Worm (Caenorhabditis elegans) whole organism, mixed stage, embryonic: Measurements from ENCODE around the gene T22B3.3.

Source experiments
- M03D4.4 ChIP-seq: sonication (generic microtip); optimal IDR thresholded peaks from 2 replicates; lab custom pipeline; 2017; ENCODE audit warnings: mild to moderate bottlenecking, missing genetic modification characterization, missing compliant biosample characterization
- bed-3 ChIP-seq: fragments of 200-800 bp; sonication (Bioruptor generic); optimal IDR thresholded peaks from 3 replicates; lab custom pipeline; 2018; ENCODE audit warnings: mild to moderate bottlenecking, missing genetic modification characterization, moderate library complexity, missing compliant biosample characterization
- blmp-1 ChIP-seq: fragments of 150-350 bp; optimal IDR thresholded peaks from 2 replicates; lab custom pipeline; 2014; ENCODE audit warnings: missing biosample characterization, missing genetic modification characterization
- ceh-39 ChIP-seq: fragments of 150-350 bp; optimal IDR thresholded peaks from 2 replicates; lab custom pipeline; 2014; ENCODE audit warnings: missing biosample characterization, missing genetic modification characterization
- ceh-43 ChIP-seq: fragments of 200-800 bp; sonication (Bioruptor generic); optimal IDR thresholded peaks from 2 replicates; lab custom pipeline; 2018; ENCODE audit warnings: mild to moderate bottlenecking, missing genetic modification characterization, moderate library complexity, missing compliant biosample characterization
- ces-1 ChIP-seq: fragments of 150-350 bp; optimal IDR thresholded peaks from 2 replicates; lab custom pipeline; 2014; ENCODE audit warnings: missing biosample characterization, missing genetic modification reagents, missing genetic modification characterization
- cnd-1 ChIP-seq: fragments of 200-800 bp; sonication (Bioruptor generic); optimal IDR thresholded peaks from 2 replicates; lab custom pipeline; 2018; ENCODE audit warnings: mild to moderate bottlenecking, missing genetic modification characterization, missing compliant biosample characterization
- drap-1 ChIP-seq: fragments of 200-800 bp; sonication (Bioruptor generic); optimal IDR thresholded peaks from 3 replicates; lab custom pipeline; 2018; ENCODE audit warnings: mild to moderate bottlenecking, missing genetic modification characterization, missing compliant biosample characterization
- elt-3 ChIP-seq: fragments of 150-350 bp; optimal IDR thresholded peaks from 2 replicates; lab custom pipeline; 2014; ENCODE audit warnings: missing biosample characterization, missing genetic modification characterization
- flh-1 ChIP-seq: fragments of 200-800 bp; sonication (Bioruptor generic); optimal IDR thresholded peaks from 2 replicates; lab custom pipeline; 2018; ENCODE audit warnings: mild to moderate bottlenecking, missing genetic modification characterization, moderate library complexity, missing compliant biosample characterization
- ham-2 ChIP-seq: fragments of 200-800 bp; sonication (Bioruptor generic); optimal IDR thresholded peaks from 2 replicates; lab custom pipeline; 2018; ENCODE audit warnings: mild to moderate bottlenecking, missing genetic modification characterization, missing compliant biosample characterization
- hlh-1 ChIP-seq: fragments of 150-350 bp; optimal IDR thresholded peaks from 2 replicates; lab custom pipeline; 2014; ENCODE audit warnings: missing biosample characterization, missing genetic modification reagents, missing genetic modification characterization
- lin-13 ChIP-seq: fragments of 150-350 bp; optimal IDR thresholded peaks from 2 replicates; lab custom pipeline; 2014; ENCODE audit warnings: missing biosample characterization, missing genetic modification characterization
- lin-32 ChIP-seq: fragments of 200-800 bp; sonication (Bioruptor generic); optimal IDR thresholded peaks from 2 replicates; lab custom pipeline; 2018; ENCODE audit warnings: mild to moderate bottlenecking, missing genetic modification characterization, missing compliant biosample characterization
- lsy-2 ChIP-seq: fragments of 150-350 bp; optimal IDR thresholded peaks from 2 replicates; lab custom pipeline; 2014; ENCODE audit warnings: missing biosample characterization, missing genetic modification characterization
- mep-1 ChIP-seq: fragments of 150-350 bp; optimal IDR thresholded peaks from 2 replicates; lab custom pipeline; 2017; ENCODE audit warnings: missing biosample characterization, missing genetic modification reagents, missing genetic modification characterization, inconsistent platforms
- mls-2 ChIP-seq: sonication (generic microtip); optimal IDR thresholded peaks from 2 replicates; lab custom pipeline; 2016; ENCODE audit warnings: mild to moderate bottlenecking, missing genetic modification characterization, moderate library complexity, missing compliant biosample characterization
- nhr-12 ChIP-seq: fragments of 150-350 bp; optimal IDR thresholded peaks from 2 replicates; lab custom pipeline; 2014; ENCODE audit warnings: missing biosample characterization, missing genetic modification characterization
- nhr-2 ChIP-seq: fragments of 150-350 bp; optimal IDR thresholded peaks from 2 replicates; lab custom pipeline; 2014; ENCODE audit warnings: missing biosample characterization, missing genetic modification characterization
- nhr-237 ChIP-seq: fragments of 150-350 bp; optimal IDR thresholded peaks from 2 replicates; lab custom pipeline; 2014; ENCODE audit warnings: missing biosample characterization, missing genetic modification characterization
- nhr-28 ChIP-seq: fragments of 150-350 bp; optimal IDR thresholded peaks from 2 replicates; lab custom pipeline; 2014; ENCODE audit warnings: missing biosample characterization, missing genetic modification characterization
- nhr-76 ChIP-seq: sonication (generic microtip); optimal IDR thresholded peaks from 2 replicates; lab custom pipeline; 2017; ENCODE audit warnings: missing biosample characterization, missing genetic modification characterization
- pha-4 ChIP-seq: fragments of 150-350 bp; optimal IDR thresholded peaks from 2 replicates; lab custom pipeline; 2018; ENCODE audit warnings: missing biosample characterization, missing genetic modification reagents, missing genetic modification characterization
- sem-2 ChIP-seq: fragments of 200-800 bp; sonication (Bioruptor generic); optimal IDR thresholded peaks from 2 replicates; lab custom pipeline; 2018; ENCODE audit warnings: mild to moderate bottlenecking, missing genetic modification characterization, missing compliant biosample characterization
- sptf-1 ChIP-seq: sonication (generic microtip); optimal IDR thresholded peaks from 2 replicates; lab custom pipeline; 2017; ENCODE audit warnings: mild to moderate bottlenecking, missing genetic modification characterization, moderate library complexity, missing compliant biosample characterization
- tbx-8 ChIP-seq: fragments of 200-800 bp; sonication (Bioruptor generic); optimal IDR thresholded peaks from 2 replicates; lab custom pipeline; 2018; ENCODE audit warnings: mild to moderate bottlenecking, missing genetic modification characterization, moderate library complexity, missing compliant biosample characterization
- unc-120 ChIP-seq: sonication (generic microtip); optimal IDR thresholded peaks from 2 replicates; lab custom pipeline; 2017; ENCODE audit warnings: missing genetic modification characterization, missing compliant biosample characterization; ENCODE audit not compliant: poor library complexity, severe bottlenecking
- unc-39 ChIP-seq: fragments of 150-350 bp; optimal IDR thresholded peaks from 2 replicates; lab custom pipeline; 2014; ENCODE audit warnings: missing biosample characterization, missing genetic modification characterization
- unc-62 ChIP-seq: fragments of 150-350 bp; optimal IDR thresholded peaks from 2 replicates; lab custom pipeline; 2014; ENCODE audit warnings: missing biosample characterization, missing genetic modification reagents, missing genetic modification characterization
- zip-8 ChIP-seq: fragments of 150-350 bp; optimal IDR thresholded peaks from 2 replicates; lab custom pipeline; 2014; ENCODE audit warnings: missing biosample characterization, missing genetic modification characterization
- ztf-11 ChIP-seq: fragments of 150-350 bp; optimal IDR thresholded peaks from 2 replicates; lab custom pipeline; 2014; ENCODE audit warnings: missing biosample characterization, missing genetic modification characterization

Gene T22B3.3

ce11 chrIV:11694143-11694542 is 9.4 kb downstream of the T22B3.3 start, which contains the start of gene ZK792.7:
ZK792.7 (plus strand) TSS chrIV:11694443.
- TF ChIP-seq bed-3 (GFP tag; lab: Kevin White, UChicago) (no peak), lsy-2 (tag; lab: Kevin White, UChicago) (no peak), ztf-11 (tag; lab: Kevin White, UChicago) (no peak), drap-1 (no peak), hlh-1 (no peak), lin-13 (tag; lab: Kevin White, UChicago) (no peak), ces-1 (GFP tag; lab: Kevin White, UChicago) (peak; percentile 44), nhr-2 (tag; lab: Kevin White, UChicago) (no peak), nhr-76 (tag; lab: Kevin White, UChicago) (no peak), pha-4 (tag; lab: Kevin White, UChicago) (peak; percentile 55), flh-1 (no peak), blmp-1 (no peak), lin-32 (GFP tag; lab: Kevin White, UChicago) (no peak), nhr-28 (tag; lab: Kevin White, UChicago) (no peak)

ce11 chrIV:11693493-11693892 is 10.1 kb downstream of the T22B3.3 start, which contains the start of gene ZK792.12:
ZK792.12 (plus strand) TSS chrIV:11693793.
- TF ChIP-seq elt-3 (tag; lab: Kevin White, UChicago) (no peak), sptf-1 (tag; lab: Kevin White, UChicago) (no peak), tbx-8 (GFP tag; lab: Kevin White, UChicago) (no peak), M03D4.4 (tag; lab: Kevin White, UChicago) (no peak), zip-8 (tag; lab: Kevin White, UChicago) (no peak), nhr-2 (tag; lab: Kevin White, UChicago) (no peak), ces-1 (GFP tag; lab: Kevin White, UChicago) (no peak), nhr-76 (tag; lab: Kevin White, UChicago) (no peak), lin-32 (GFP tag; lab: Kevin White, UChicago) (no peak), hlh-1 (no peak), unc-39 (no peak), drap-1 (no peak), ztf-11 (tag; lab: Kevin White, UChicago) (no peak), pha-4 (tag; lab: Kevin White, UChicago) (no peak), lin-13 (tag; lab: Kevin White, UChicago) (no peak), ceh-39 (no peak)

- TF ChIP-seq hlh-1 (peak; percentile 73), nhr-2 (tag; lab: Kevin White, UChicago) (peak; percentile 1), mep-1 (tag; lab: Kevin White, UChicago) (peak; percentile 67), cnd-1 (tag; lab: Kevin White, UChicago) (peak; percentile 72), lsy-2 (tag; lab: Kevin White, UChicago) (peak; percentile 23), drap-1 (peak; percentile 44), mls-2 (tag; lab: Kevin White, UChicago) (peak; percentile 60), flh-1 (no peak), unc-39 (no peak), ces-1 (GFP tag; lab: Kevin White, UChicago) (peak; percentile 99), pha-4 (tag; lab: Kevin White, UChicago) (peak; percentile 49), unc-62 (GFP tag; lab: Kevin White, UChicago) (peak; percentile 81), elt-3 (tag; lab: Kevin White, UChicago) (no peak), sptf-1 (tag; lab: Kevin White, UChicago) (peak; percentile 28), blmp-1 (peak; percentile 36), ham-2 (peak; percentile 97), nhr-237 (peak; percentile 70), sem-2 (GFP tag; lab: Kevin White, UChicago) (no peak), tbx-8 (GFP tag; lab: Kevin White, UChicago) (peak; percentile 39), M03D4.4 (tag; lab: Kevin White, UChicago) (peak; percentile 64), zip-8 (tag; lab: Kevin White, UChicago) (no peak), ceh-43 (peak; percentile 18), ceh-39 (peak; percentile 46), unc-120 (tag; lab: Kevin White, UChicago) (peak; percentile 88)
Measured at ce11 chrIV:11692071-11692673, 11.4 kb downstream of the T22B3.3 start.

- TF ChIP-seq sptf-1 (tag; lab: Kevin White, UChicago) (no peak), ham-2 (no peak), blmp-1 (no peak), bed-3 (GFP tag; lab: Kevin White, UChicago) (no peak), nhr-12 (tag; lab: Kevin White, UChicago) (no peak), nhr-237 (no peak), unc-62 (GFP tag; lab: Kevin White, UChicago) (no peak), zip-8 (tag; lab: Kevin White, UChicago) (no peak)
Measured at ce11 chrIV:11691524-11691923, 12.1 kb downstream of the T22B3.3 start.
